Worm (Caenorhabditis elegans): Measurements from ENCODE around the gene col-160.

ce11 chrV:13249436-13249835 lies 47.4 kb upstream of the col-160 start, which contains the start of gene odr-3:
- TF ChIP-seq mxl-2 (GFP tag; conservative IDR thresholded peaks at IDR 0.05) (no peak), nhr-28 (tag; optimal IDR thresholded peaks at IDR 0.05) (no peak), nhr-77 (tag; optimal IDR thresholded peaks at IDR 0.05) (no peak), Y75B8A.6 (GFP tag; IDR thresholded peaks at IDR 0.05) (no peak), hif-1 (tag; optimal IDR thresholded peaks at IDR 0.05) (no peak), lin-15B (tag; optimal IDR thresholded peaks at IDR 0.05) (no peak), ztf-11 (tag; optimal IDR thresholded peaks at IDR 0.05) (no peak)
